Fruit fly (Drosophila melanogaster) whole organism, embryonic: ENCODE results near the gene CG10513.
A peak's percentile ranks its signal among the peaks of the same experiment; 100 is the strongest.

ENCODE experiments used
- Bgb ChIP-seq: fragments of 200-800 bp; sonication (Bioruptor generic); IDR thresholded peaks from 2 replicates; pipeline ENCODE4 v1.3.6; 2022; ENCODE audit warnings: missing biosample characterization, missing genetic modification characterization; ENCODE audit not compliant: partially characterized antibody
- Blimp-1 ChIP-seq: fragments of 200-800 bp; sonication (Bioruptor generic); optimal IDR thresholded peaks from 3 replicates; lab custom pipeline; 2018; ENCODE audit warnings: missing biosample characterization, missing genetic modification characterization, mild to moderate bottlenecking, moderate library complexity, missing genetic modification reagents
- CG10267 ChIP-seq: fragments of 200-800 bp; sonication (Bioruptor generic); optimal IDR thresholded peaks from 2 replicates; lab custom pipeline; 2018; ENCODE audit warnings: missing biosample characterization, mild to moderate bottlenecking, missing genetic modification characterization, moderate library complexity
- CG10462 ChIP-seq: fragments of 200-800 bp; sonication (Bioruptor generic); optimal IDR thresholded peaks from 2 replicates; lab custom pipeline; 2016; ENCODE audit warnings: missing biosample characterization, missing genetic modification characterization
- CG11398 ChIP-seq: fragments of 200-800 bp; sonication (Bioruptor generic); optimal IDR thresholded peaks from 2 replicates; lab custom pipeline; 2016; ENCODE audit warnings: missing biosample characterization, missing genetic modification characterization
- CG1603 ChIP-seq: fragments of 200-800 bp; sonication (Bioruptor generic); optimal IDR thresholded peaks from 2 replicates; lab custom pipeline; 2019; ENCODE audit warnings: missing biosample characterization, mild to moderate bottlenecking, missing genetic modification characterization, moderate library complexity
- CG18262 ChIP-seq: fragments of 200-800 bp; optimal IDR thresholded peaks from 3 replicates; lab custom pipeline; 2019; ENCODE audit warnings: missing biosample characterization, mild to moderate bottlenecking, missing genetic modification characterization, moderate library complexity
- CG18476 ChIP-seq: fragments of 200-800 bp; sonication (Bioruptor generic); optimal IDR thresholded peaks from 2 replicates; lab custom pipeline; 2016; ENCODE audit warnings: missing biosample characterization, mild to moderate bottlenecking, missing genetic modification characterization
- CG18619 ChIP-seq: fragments of 200-800 bp; sonication (Bioruptor generic); optimal IDR thresholded peaks from 3 replicates; lab custom pipeline; 2017; ENCODE audit warnings: missing biosample characterization, mild to moderate bottlenecking, missing genetic modification characterization
- CG2120 ChIP-seq: fragments of 200-800 bp; sonication (Bioruptor generic); optimal IDR thresholded peaks from 3 replicates; lab custom pipeline; 2016; ENCODE audit warnings: missing biosample characterization, missing genetic modification characterization
- CG30403 ChIP-seq: fragments of 200-800 bp; sonication (Bioruptor generic); optimal IDR thresholded peaks from 3 replicates; lab custom pipeline; 2016; ENCODE audit warnings: missing biosample characterization, missing genetic modification characterization
- CG33213 ChIP-seq: fragments of 200-800 bp; sonication (Bioruptor generic); optimal IDR thresholded peaks from 3 replicates; lab custom pipeline; 2016; ENCODE audit warnings: missing biosample characterization, missing genetic modification characterization
- CG34422 ChIP-seq: fragments of 200-800 bp; sonication (Bioruptor generic); IDR thresholded peaks from 3 replicates; pipeline ENCODE4 v1.3.6; 2022; ENCODE audit warnings: missing biosample characterization, missing genetic modification characterization
- CG3847 ChIP-seq: fragments of 200-800 bp; sonication (Bioruptor generic); IDR thresholded peaks from 2 replicates; pipeline ENCODE4 v1.3.6; 2022; ENCODE audit warnings: missing biosample characterization, missing genetic modification characterization
- CG42726 ChIP-seq: fragments of 200-800 bp; sonication (Bioruptor generic); IDR thresholded peaks from 2 replicates; pipeline ENCODE4 v1.3.6; 2022; ENCODE audit warnings: missing biosample characterization, missing genetic modification characterization; ENCODE audit not compliant: partially characterized antibody
- CG4404 ChIP-seq: fragments of 200-800 bp; sonication (Bioruptor generic); IDR thresholded peaks from 2 replicates; pipeline ENCODE4 v1.3.6; 2022; ENCODE audit warnings: missing biosample characterization, missing genetic modification characterization
- CG6791 ChIP-seq: fragments of 200-800 bp; sonication (Bioruptor generic); IDR thresholded peaks from 3 replicates; pipeline ENCODE4 v1.3.6; 2022; ENCODE audit warnings: missing biosample characterization, missing genetic modification characterization; ENCODE audit not compliant: partially characterized antibody
- CG7963 ChIP-seq: fragments of 200-800 bp; sonication (Bioruptor generic); IDR thresholded peaks from 3 replicates; pipeline ENCODE4 v1.3.6; 2022; ENCODE audit warnings: missing biosample characterization, missing genetic modification characterization; ENCODE audit not compliant: partially characterized antibody
- CG9727 ChIP-seq: fragments of 200-800 bp; sonication (Bioruptor generic); optimal IDR thresholded peaks from 3 replicates; lab custom pipeline; 2017; ENCODE audit warnings: missing biosample characterization, mild to moderate bottlenecking, missing genetic modification characterization
- CrebB ChIP-seq: fragments of 200-800 bp; sonication (Bioruptor generic); optimal IDR thresholded peaks from 3 replicates; lab custom pipeline; 2018; ENCODE audit warnings: missing biosample characterization, mild to moderate bottlenecking, missing genetic modification characterization
- Dll ChIP-seq: fragments of 200-800 bp; sonication (Bioruptor generic); IDR thresholded peaks from 4 replicates; pipeline ENCODE4 v1.3.6; 2022; ENCODE audit warnings: missing biosample characterization, missing genetic modification characterization; ENCODE audit not compliant: partially characterized antibody
- Dp ChIP-seq: fragments of 200-800 bp; sonication (Bioruptor generic); optimal IDR thresholded peaks from 2 replicates; lab custom pipeline; 2018; ENCODE audit warnings: missing biosample characterization, mild to moderate bottlenecking, missing genetic modification characterization, moderate library complexity
- Dref ChIP-seq: fragments of 200-800 bp; sonication (Bioruptor generic); IDR thresholded peaks from 2 replicates; pipeline ENCODE4 v1.3.6; 2022; ENCODE audit warnings: missing biosample characterization, missing genetic modification characterization
- GATAe ChIP-seq: fragments of 200-800 bp; sonication (Bioruptor generic); conservative IDR thresholded peaks from 2 replicates; pipeline ENCODE4 v1.3.6; 2022; ENCODE audit warnings: missing biosample characterization, missing genetic modification characterization
- HLH4C ChIP-seq: fragments of 200-800 bp; sonication (Bioruptor generic); IDR thresholded peaks from 3 replicates; pipeline ENCODE4 v1.3.6; 2022; ENCODE audit warnings: missing biosample characterization, missing genetic modification characterization; ENCODE audit not compliant: partially characterized antibody
- Hr39 ChIP-seq: fragments of >200 bp; optimal IDR thresholded peaks from 2 replicates; lab custom pipeline; 2017
- Hsf ChIP-seq: fragments of 200-800 bp; sonication (Bioruptor generic); optimal IDR thresholded peaks from 3 replicates; lab custom pipeline; 2016; ENCODE audit warnings: missing biosample characterization, missing genetic modification characterization
- NC2β ChIP-seq: fragments of 200-800 bp; sonication (Bioruptor generic); optimal IDR thresholded peaks from 2 replicates; lab custom pipeline; 2016; ENCODE audit warnings: missing biosample characterization, missing genetic modification characterization
- Sin3A ChIP-seq: fragments of >200 bp; optimal IDR thresholded peaks from 2 replicates; lab custom pipeline; 2018
- Six4 ChIP-seq: fragments of 200-800 bp; sonication (Bioruptor generic); optimal IDR thresholded peaks from 2 replicates; lab custom pipeline; 2016; ENCODE audit warnings: missing biosample characterization, missing genetic modification characterization
- Sox102F ChIP-seq: fragments of 200-800 bp; sonication (Bioruptor generic); optimal IDR thresholded peaks from 2 replicates; lab custom pipeline; 2018; ENCODE audit warnings: missing biosample characterization, mild to moderate bottlenecking, missing genetic modification characterization, moderate library complexity
- Sry-β ChIP-seq: fragments of 200-800 bp; sonication (Bioruptor generic); optimal IDR thresholded peaks from 2 replicates; lab custom pipeline; 2018; ENCODE audit warnings: missing biosample characterization, mild to moderate bottlenecking, missing genetic modification characterization, moderate library complexity
- amos ChIP-seq: fragments of 200-800 bp; sonication (Bioruptor generic); IDR thresholded peaks from 2 replicates; pipeline ENCODE4 v1.3.6; 2022; ENCODE audit warnings: missing biosample characterization, missing genetic modification characterization; ENCODE audit not compliant: partially characterized antibody
- bbx ChIP-seq: fragments of 200-800 bp; sonication (Bioruptor generic); IDR thresholded peaks from 2 replicates; pipeline ENCODE4 v1.3.6; 2022; ENCODE audit warnings: missing biosample characterization, missing genetic modification characterization; ENCODE audit not compliant: partially characterized antibody
- ems ChIP-seq: fragments of 200-800 bp; sonication (Bioruptor generic); optimal IDR thresholded peaks from 3 replicates; lab custom pipeline; 2016; ENCODE audit warnings: missing biosample characterization, missing genetic modification characterization
- fru ChIP-seq: fragments of >200 bp; optimal IDR thresholded peaks from 2 replicates; lab custom pipeline; 2017
- grn ChIP-seq: fragments of 200-800 bp; sonication (Bioruptor generic); optimal IDR thresholded peaks from 3 replicates; lab custom pipeline; 2017; ENCODE audit warnings: missing biosample characterization, missing genetic modification characterization
- gro ChIP-seq: fragments of 200-800 bp; sonication (Bioruptor generic); optimal IDR thresholded peaks from 2 replicates; lab custom pipeline; 2016; ENCODE audit warnings: missing biosample characterization, missing genetic modification characterization
- lilli ChIP-seq: fragments of 200-800 bp; sonication (Bioruptor generic); optimal IDR thresholded peaks from 3 replicates; lab custom pipeline; 2016; ENCODE audit warnings: missing biosample characterization, missing genetic modification characterization
- nerfin-2 ChIP-seq: fragments of 200-800 bp; sonication (Bioruptor generic); IDR thresholded peaks from 2 replicates; pipeline ENCODE4 v1.3.6; 2022; ENCODE audit warnings: missing biosample characterization, missing genetic modification characterization; ENCODE audit not compliant: partially characterized antibody
- nmo ChIP-seq: fragments of 200-800 bp; sonication (Bioruptor generic); optimal IDR thresholded peaks from 2 replicates; lab custom pipeline; 2018; ENCODE audit warnings: missing biosample characterization, mild to moderate bottlenecking, missing genetic modification characterization, moderate library complexity
- row ChIP-seq: fragments of 200-800 bp; sonication (Bioruptor generic); IDR thresholded peaks from 3 replicates; pipeline ENCODE4 v1.3.6; 2022; ENCODE audit warnings: missing biosample characterization, missing genetic modification characterization
- scrt ChIP-seq: fragments of 200-800 bp; sonication (Bioruptor generic); optimal IDR thresholded peaks from 2 replicates; lab custom pipeline; 2018; ENCODE audit warnings: missing biosample characterization, mild to moderate bottlenecking, missing genetic modification characterization, moderate library complexity
- sd ChIP-seq: fragments of 200-800 bp; sonication (Bioruptor generic); optimal IDR thresholded peaks from 3 replicates; lab custom pipeline; 2018; ENCODE audit warnings: missing biosample characterization, mild to moderate bottlenecking, missing genetic modification characterization, moderate library complexity
- sens ChIP-seq: fragments of 200-800 bp; sonication (Bioruptor generic); peaks from one replicate; lab custom pipeline; 2016; ENCODE audit warnings: missing biosample characterization, missing genetic modification characterization
- slp2 ChIP-seq: fragments of 200-800 bp; sonication (Bioruptor generic); optimal IDR thresholded peaks from 2 replicates; lab custom pipeline; 2016; ENCODE audit warnings: missing biosample characterization, missing genetic modification characterization
- stwl ChIP-seq: fragments of 200-800 bp; sonication (Bioruptor generic); optimal IDR thresholded peaks from 3 replicates; lab custom pipeline; 2018; ENCODE audit warnings: missing biosample characterization, mild to moderate bottlenecking, missing genetic modification characterization, moderate library complexity
- sug ChIP-seq: fragments of 200-800 bp; optimal IDR thresholded peaks from 2 replicates; lab custom pipeline; 2019; ENCODE audit warnings: missing biosample characterization, mild to moderate bottlenecking, missing genetic modification characterization, moderate library complexity
- tna ChIP-seq: fragments of 200-800 bp; sonication (Bioruptor generic); IDR thresholded peaks from 2 replicates; pipeline ENCODE4 v1.3.6; 2022; ENCODE audit warnings: missing biosample characterization, missing genetic modification characterization; ENCODE audit not compliant: partially characterized antibody
- zen ChIP-seq: fragments of 200-800 bp; sonication (Bioruptor generic); optimal IDR thresholded peaks from 3 replicates; lab custom pipeline; 2018; ENCODE audit warnings: missing biosample characterization, mild to moderate bottlenecking, missing genetic modification characterization, moderate library complexity

Gene CG10513

dm6 chr3R:25265589-25266201 is 11.3 kb downstream of the CG10513 start, which contains the start of the genes GlnRS and RIOK2 (continued):
- peak; percentile 54 for TF ChIP-seq gro (GFP tag; lab: Kevin White, UChicago)
- peak; percentile 88 for TF ChIP-seq Dref (GFP tag; lab: Robert Waterston, UW)
- no peak for TF ChIP-seq GATAe
- no peak for TF ChIP-seq fru (lab: Kevin White, UChicago)
- TF ChIP-seq CG18619 (GFP tag; lab: Kevin White, UChicago), result no peak
- peak; percentile 32 for TF ChIP-seq Dp
- TF ChIP-seq CG3847, result peak; percentile 45; the same call in 1 of the 2 replicates
- TF ChIP-seq nerfin-2 (GFP tag; lab: Robert Waterston, UW), result peak; percentile 75; the same call in 1 of the 2 replicates
- TF ChIP-seq CG10267 (tag; lab: Kevin White, UChicago), result peak; percentile 62
- TF ChIP-seq zen (tag; lab: Kevin White, UChicago), result peak; percentile 41
- no peak for TF ChIP-seq CG4404 (GFP tag; lab: Robert Waterston, UW)
- TF ChIP-seq Sry-β, result peak; percentile 67
- peak; percentile 97 for TF ChIP-seq amos
- peak; percentile 35 for TF ChIP-seq Hsf (GFP tag; lab: Kevin White, UChicago)
- TF ChIP-seq ems (GFP tag; lab: Kevin White, UChicago), result no peak
- TF ChIP-seq sd, result peak; percentile 66
- peak; percentile 95 for TF ChIP-seq stwl (tag; lab: Kevin White, UChicago)
- no peak for TF ChIP-seq Six4
- TF ChIP-seq nmo (GFP tag; lab: Kevin White, UChicago), result peak; percentile 71
- no peak for TF ChIP-seq CG10462
- peak; percentile 45 for TF ChIP-seq NC2β
- TF ChIP-seq CG6791 (GFP tag; lab: Robert Waterston, UW), result peak; percentile 97
- peak; percentile 37 for TF ChIP-seq lilli (GFP tag; lab: Kevin White, UChicago)
- peak; percentile 93 for TF ChIP-seq CG7963 (GFP tag; lab: Robert Waterston, UW)
- TF ChIP-seq tna, result peak; percentile 92
- TF ChIP-seq Sox102F (GFP tag; lab: Kevin White, UChicago), result no peak
- TF ChIP-seq CG18476, result no peak
- TF ChIP-seq CG9727 (GFP tag; lab: Kevin White, UChicago), result peak; percentile 0
- peak; percentile 71 for TF ChIP-seq sens (GFP tag; lab: Kevin White, UChicago)
- TF ChIP-seq Hr39 (lab: Kevin White, UChicago), result no peak
- TF ChIP-seq slp2, result no peak
- peak; percentile 85; the same call in 2 of the 3 replicates for TF ChIP-seq CG34422 (GFP tag; lab: Robert Waterston, UW)
- TF ChIP-seq Dll (GFP tag; lab: Robert Waterston, UW), result peak; percentile 95
- peak; percentile 2 for TF ChIP-seq CG2120 (GFP tag; lab: Kevin White, UChicago)
- TF ChIP-seq row (GFP tag; lab: Robert Waterston, UW), result peak; percentile 74
- peak; percentile 6 for TF ChIP-seq CG30403 (GFP tag; lab: Kevin White, UChicago)
- TF ChIP-seq scrt (GFP tag; lab: Kevin White, UChicago), result peak; percentile 95
- TF ChIP-seq grn, result peak; percentile 7
- TF ChIP-seq HLH4C, result peak; percentile 92
- peak; percentile 54 for TF ChIP-seq CG33213
- no peak for TF ChIP-seq CG18262
- TF ChIP-seq sug (tag; lab: Kevin White, UChicago), result peak; percentile 56
- peak; percentile 98 for TF ChIP-seq Bgb (GFP tag; lab: Robert Waterston, UW)
- no peak for TF ChIP-seq Blimp-1 (GFP tag; lab: Kevin White, UChicago)
- TF ChIP-seq bbx (GFP tag; lab: Robert Waterston, UW), result peak; percentile 96
- peak; percentile 91 for TF ChIP-seq CG42726
- peak; percentile 11 for TF ChIP-seq CrebB
- TF ChIP-seq CG11398, result no peak
- TF ChIP-seq Sin3A (lab: Kevin White, UChicago), result peak; percentile 78
- TF ChIP-seq CG1603 (tag; lab: Kevin White, UChicago), result peak; percentile 94
